Worm (Caenorhabditis elegans): ENCODE results near the gene T24A6.16.

Gene T24A6.16

DNA sequence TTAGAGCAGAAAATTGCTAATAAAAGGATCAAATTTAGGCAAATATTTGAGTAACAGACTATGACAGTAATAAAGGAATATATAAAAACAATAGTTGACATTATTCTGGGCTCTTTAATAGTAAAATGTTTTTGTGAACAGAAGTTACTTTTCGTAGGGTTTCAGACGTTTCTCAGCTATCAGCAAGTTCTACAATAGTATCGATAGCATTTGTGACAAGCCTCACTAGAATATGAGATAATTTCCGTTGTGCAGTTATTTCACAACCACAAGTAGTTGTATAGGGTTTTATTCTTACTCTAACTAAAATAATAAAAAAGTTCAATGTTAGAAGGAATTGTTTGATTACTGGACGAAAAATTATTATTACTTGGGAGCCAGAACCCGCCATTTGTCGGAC lies 16.2 kb downstream of the T24A6.16 start, which contains the start of gene srbc-68 (continued):
- no peak for TF ChIP-seq efl-1 (GFP tag; optimal IDR thresholded peaks at IDR 0.05)
- TF ChIP-seq unc-62 (GFP tag; optimal IDR thresholded peaks at IDR 0.05): no peak
- no peak for TF ChIP-seq nfyb-1 (GFP tag; IDR thresholded peaks at IDR 0.05)
- TF ChIP-seq F49E8.2 (tag; optimal IDR thresholded peaks at IDR 0.05; ENCODE audit: insufficient read depth): no peak

DNA sequence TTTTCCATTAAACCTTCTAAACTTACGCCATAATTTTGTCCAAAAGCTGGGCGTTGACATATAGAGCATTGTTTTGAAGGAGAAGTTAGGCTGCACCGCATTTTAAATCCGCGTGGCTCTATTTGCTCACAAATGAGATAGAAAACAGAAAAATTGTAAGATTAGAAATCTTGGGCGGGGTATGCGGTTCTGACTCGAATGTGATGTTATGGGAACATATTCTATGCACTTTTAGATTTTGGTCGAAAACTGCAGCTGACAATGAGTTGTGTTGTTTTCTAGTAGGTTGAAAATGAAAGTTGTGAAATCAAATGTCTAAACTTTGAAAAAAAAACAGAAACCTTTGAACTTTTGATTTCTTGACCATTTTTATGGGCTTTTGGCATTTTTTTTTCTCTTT lies 19.4 kb downstream of the T24A6.16 start, which contains the start of gene nhr-222:
nhr-222 (minus strand) TSS at position 101 of the 400 bp plus-strand sequence.
- TF ChIP-seq madf-3 (GFP tag; IDR thresholded peaks at IDR 0.05) (no peak), lin-26 (GFP tag; IDR thresholded peaks at IDR 0.05) (no peak), F37B4.10 (GFP tag; IDR thresholded peaks at IDR 0.05) (no peak), unc-130 (GFP tag; optimal IDR thresholded peaks at IDR 0.05) (no peak), pbrm-1 (GFP tag; IDR thresholded peaks at IDR 0.05) (no peak), B0035.1 (tag; optimal IDR thresholded peaks at IDR 0.05) (no peak), die-1 (tag; optimal IDR thresholded peaks at IDR 0.05) (no peak), dox-1 (GFP tag; IDR thresholded peaks at IDR 0.05) (no peak), F52B5.7 (tag; optimal IDR thresholded peaks at IDR 0.05) (no peak), Y79H2A.3 (GFP tag; conservative IDR thresholded peaks at IDR 0.05) (no peak), egl-18 (GFP tag; IDR thresholded peaks at IDR 0.05) (no peak)

DNA sequence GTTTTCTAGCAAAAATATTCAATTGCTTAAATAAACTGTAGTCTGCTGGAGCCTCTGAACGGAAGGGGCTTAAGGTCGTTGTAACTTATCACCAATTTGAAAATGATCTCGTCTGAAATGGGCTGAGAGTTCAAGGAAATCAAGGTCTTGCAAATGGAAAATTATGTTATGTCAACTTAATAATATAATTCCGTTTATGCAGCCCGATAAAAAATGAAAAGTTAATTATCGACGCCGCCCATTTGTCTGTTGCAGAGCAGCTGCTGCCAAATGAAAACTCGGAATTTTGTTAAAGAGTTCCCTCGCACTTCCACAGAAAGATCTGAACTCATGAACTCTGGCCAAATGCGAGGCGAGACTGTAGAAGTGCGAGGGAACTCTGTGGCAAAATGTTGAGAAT lies 21.6 kb downstream of the T24A6.16 start, which contains the start of gene srbc-67:
srbc-67 (minus strand) TSS at position 101 of the 400 bp plus-strand sequence.
- TF ChIP-seq ccch-3 (GFP tag; optimal IDR thresholded peaks at IDR 0.05) (no peak), aptf-3 (GFP tag; IDR thresholded peaks at IDR 0.05) (no peak), madf-10 (tag; optimal IDR thresholded peaks at IDR 0.05) (no peak), rec-8 (tag; optimal IDR thresholded peaks at IDR 0.05) (no peak), D2030.7 (GFP tag; IDR thresholded peaks at IDR 0.05) (no peak), egrh-3 (GFP tag; IDR thresholded peaks at IDR 0.05) (no peak), ztf-3 (GFP tag; optimal IDR thresholded peaks at IDR 0.05) (no peak), ztf-6 (GFP tag; IDR thresholded peaks at IDR 0.05) (no peak), him-1 (tag; optimal IDR thresholded peaks at IDR 0.05) (no peak), dox-1 (GFP tag; IDR thresholded peaks at IDR 0.05) (no peak), ceh-40 (GFP tag; IDR thresholded peaks at IDR 0.05) (no peak)

DNA sequence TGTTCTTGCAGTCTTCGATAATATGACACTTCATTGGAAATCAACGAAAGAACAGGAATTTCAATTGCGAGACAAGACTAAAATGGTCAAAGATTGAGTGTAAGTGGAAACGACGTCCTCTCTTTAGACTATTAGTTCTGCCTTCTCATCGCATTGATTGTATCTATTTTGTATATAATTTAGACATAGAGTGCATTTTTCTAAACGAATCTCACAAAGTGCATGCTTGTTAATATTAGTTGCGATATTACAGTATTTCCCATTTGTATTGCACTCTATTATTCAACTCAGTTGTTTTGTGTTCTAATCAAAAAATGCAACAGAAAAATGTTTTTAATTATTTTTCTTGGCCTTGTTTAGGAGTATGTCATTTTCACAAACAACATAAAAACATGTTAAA lies 24.4 kb downstream of the T24A6.16 start, which contains the start of gene nhr-93:
nhr-93 (minus strand) TSS at position 101 of the 400 bp plus-strand sequence.
- TF ChIP-seq Y95B8A.8 (GFP tag; IDR thresholded peaks at IDR 0.05) (no peak), cebp-2 (GFP tag; IDR thresholded peaks at IDR 0.05) (no peak), hlh-12 (tag; optimal IDR thresholded peaks at IDR 0.05) (no peak), B0336.3 (GFP tag; IDR thresholded peaks at IDR 0.05) (no peak), Y53F4B.3 (GFP tag; IDR thresholded peaks at IDR 0.05) (no peak), dpl-1 (GFP tag; optimal IDR thresholded peaks at IDR 0.05) (no peak)

DNA sequence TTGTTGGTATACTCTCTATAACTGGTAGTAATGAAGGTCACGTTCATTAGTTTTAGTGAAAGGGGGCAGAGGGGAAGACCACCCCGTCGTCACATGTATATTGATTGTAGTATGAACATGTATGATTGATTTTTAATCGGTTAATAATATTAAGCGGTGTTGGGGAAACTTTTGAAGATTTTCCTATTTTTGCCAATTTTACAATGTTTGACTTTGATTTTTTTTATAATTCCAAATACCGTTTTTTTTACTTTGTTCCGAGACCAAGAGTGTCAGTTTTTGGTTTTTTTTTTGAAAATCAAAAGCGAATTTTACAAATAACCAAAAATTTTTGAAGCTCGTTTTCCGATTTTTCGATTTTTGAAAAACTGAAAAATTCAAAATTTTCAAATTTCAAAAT lies 27.5 kb downstream of the T24A6.16 start, which contains the start of gene nhr-221:
nhr-221 (minus strand) TSS at position 101 of the 400 bp plus-strand sequence.
- TF ChIP-seq B0019.2 (GFP tag; conservative IDR thresholded peaks at IDR 0.05) (no peak), mxl-1 (tag; optimal IDR thresholded peaks at IDR 0.05) (no peak), nhr-90 (tag; optimal IDR thresholded peaks at IDR 0.05) (no peak), tlf-1 (GFP tag; optimal IDR thresholded peaks at IDR 0.05) (no peak), Y56A3A.18 (GFP tag; IDR thresholded peaks at IDR 0.05) (no peak), nhr-27 (tag; optimal IDR thresholded peaks at IDR 0.05) (no peak), tbx-9 (tag; optimal IDR thresholded peaks at IDR 0.05; ENCODE audit: borderline replicate concordance) (no peak), F52B5.7 (tag; optimal IDR thresholded peaks at IDR 0.05) (no peak), sdz-38 (tag; optimal IDR thresholded peaks at IDR 0.05) (no peak), attf-3 (GFP tag; conservative IDR thresholded peaks at IDR 0.05) (no peak)

Data from whole organism, young adult.